Fruit fly (Drosophila melanogaster) whole organism, embryonic: ENCODE results near the gene CRAT.

Source experiments
- Abd-B ChIP-seq: fragments of 200-800 bp; sonication (Bioruptor generic); optimal IDR thresholded peaks from 2 replicates; lab custom pipeline; 2018; ENCODE audit warnings: missing biosample characterization, mild to moderate bottlenecking, missing genetic modification characterization, moderate library complexity
- Atf-2 ChIP-seq: fragments of 200-800 bp; sonication (Bioruptor generic); optimal IDR thresholded peaks from 2 replicates; lab custom pipeline; 2016; ENCODE audit warnings: missing biosample characterization, missing genetic modification characterization
- CG10431 ChIP-seq: fragments of 200-800 bp; sonication (Bioruptor generic); optimal IDR thresholded peaks from 3 replicates; lab custom pipeline; 2018; ENCODE audit warnings: missing biosample characterization, mild to moderate bottlenecking, missing genetic modification characterization
- CG10959 ChIP-seq: fragments of 200-800 bp; sonication (Bioruptor generic); IDR thresholded peaks from 2 replicates; pipeline ENCODE4 v1.3.6; 2022; ENCODE audit warnings: missing biosample characterization, missing genetic modification characterization
- CG11085 ChIP-seq: fragments of 200-800 bp; sonication (Bioruptor generic); IDR thresholded peaks from 2 replicates; pipeline ENCODE4 v1.3.6; 2022; ENCODE audit warnings: missing biosample characterization, missing genetic modification characterization
- CG11093 ChIP-seq: fragments of 200-800 bp; sonication (Bioruptor generic); IDR thresholded peaks from 3 replicates; pipeline ENCODE4 v1.3.6; 2022; ENCODE audit warnings: missing biosample characterization, missing genetic modification characterization
- CG12236 ChIP-seq: fragments of 200-800 bp; sonication (Bioruptor generic); optimal IDR thresholded peaks from 2 replicates; lab custom pipeline; 2016; ENCODE audit warnings: missing biosample characterization, missing genetic modification characterization
- CG13424 ChIP-seq: fragments of 200-800 bp; sonication (Bioruptor generic); optimal IDR thresholded peaks from 2 replicates; lab custom pipeline; 2019; ENCODE audit warnings: missing biosample characterization, mild to moderate bottlenecking, missing genetic modification characterization, moderate library complexity
- CG13775 ChIP-seq: fragments of 200-800 bp; sonication (Bioruptor generic); optimal IDR thresholded peaks from 3 replicates; lab custom pipeline; 2017; ENCODE audit warnings: missing biosample characterization, mild to moderate bottlenecking, missing genetic modification characterization
- CG15514 ChIP-seq: fragments of 200-800 bp; sonication (Bioruptor generic); optimal IDR thresholded peaks from 3 replicates; lab custom pipeline; 2017; ENCODE audit warnings: missing biosample characterization, missing genetic modification characterization, mild to moderate bottlenecking, moderate library complexity, missing genetic modification reagents
- CG1647 ChIP-seq: fragments of 200-800 bp; sonication (Bioruptor generic); optimal IDR thresholded peaks from 3 replicates; lab custom pipeline; 2016; ENCODE audit warnings: missing biosample characterization, missing genetic modification characterization
- CG16863 ChIP-seq: fragments of 200-800 bp; sonication (Bioruptor generic); optimal IDR thresholded peaks from 3 replicates; lab custom pipeline; 2016; ENCODE audit warnings: missing biosample characterization, missing genetic modification characterization
- CG17568 ChIP-seq: fragments of 200-800 bp; sonication (Bioruptor generic); optimal IDR thresholded peaks from 2 replicates; lab custom pipeline; 2018; ENCODE audit warnings: missing biosample characterization, mild to moderate bottlenecking, missing genetic modification characterization, moderate library complexity
- CG2199 ChIP-seq: fragments of 200-800 bp; sonication (Bioruptor generic); IDR thresholded peaks from 3 replicates; pipeline ENCODE4 v1.3.6; 2022; ENCODE audit warnings: missing biosample characterization, missing genetic modification characterization
- CG3163 ChIP-seq: fragments of 200-800 bp; sonication (Bioruptor generic); optimal IDR thresholded peaks from 3 replicates; lab custom pipeline; 2016; ENCODE audit warnings: missing biosample characterization, missing genetic modification characterization
- CG3726 ChIP-seq: fragments of 200-800 bp; sonication (Bioruptor generic); IDR thresholded peaks from 3 replicates; pipeline ENCODE4, ENCODE4 v1.3.6; 2022; ENCODE audit warnings: missing biosample characterization, missing genetic modification characterization
- CG6175 ChIP-seq: fragments of 200-800 bp; sonication (Bioruptor generic); IDR thresholded peaks from 3 replicates; pipeline ENCODE4 v1.3.6; 2022; ENCODE audit warnings: missing biosample characterization, missing genetic modification characterization
- CG7372 ChIP-seq: fragments of 200-800 bp; sonication (Bioruptor generic); IDR thresholded peaks from 2 replicates; pipeline ENCODE4 v1.3.6; 2022; ENCODE audit warnings: missing biosample characterization, missing genetic modification characterization
- CG8281 ChIP-seq: fragments of 200-800 bp; sonication (Bioruptor generic); optimal IDR thresholded peaks from 2 replicates; lab custom pipeline; 2018; ENCODE audit warnings: missing biosample characterization, mild to moderate bottlenecking, missing genetic modification characterization, moderate library complexity
- CG8478 ChIP-seq: fragments of >200 bp; optimal IDR thresholded peaks from 2 replicates; lab custom pipeline; 2018
- CrebB ChIP-seq: fragments of 200-800 bp; sonication (Bioruptor generic); optimal IDR thresholded peaks from 3 replicates; lab custom pipeline; 2018; ENCODE audit warnings: missing biosample characterization, mild to moderate bottlenecking, missing genetic modification characterization
- Dbx ChIP-seq: fragments of 200-800 bp; sonication (Bioruptor generic); IDR thresholded peaks from 3 replicates; pipeline ENCODE4 v1.3.6; 2022; ENCODE audit warnings: missing biosample characterization, missing genetic modification characterization
- ERR ChIP-seq: fragments of 200-800 bp; sonication (Bioruptor generic); optimal IDR thresholded peaks from 2 replicates; lab custom pipeline; 2016; ENCODE audit warnings: missing biosample characterization, missing genetic modification characterization
- Elba2 ChIP-seq: fragments of 200-800 bp; sonication (Bioruptor generic); optimal IDR thresholded peaks from 3 replicates; lab custom pipeline; 2016; ENCODE audit warnings: missing biosample characterization, missing genetic modification characterization
- Jarid2 ChIP-seq: fragments of 200-800 bp; sonication (Bioruptor generic); optimal IDR thresholded peaks from 3 replicates; lab custom pipeline; 2017; ENCODE audit warnings: mild to moderate bottlenecking, missing biosample characterization, missing genetic modification reagents, missing genetic modification characterization
- NC2β ChIP-seq: fragments of 200-800 bp; sonication (Bioruptor generic); optimal IDR thresholded peaks from 2 replicates; lab custom pipeline; 2016; ENCODE audit warnings: missing biosample characterization, missing genetic modification characterization
- NK7.1 ChIP-seq: fragments of 200-800 bp; sonication (Bioruptor generic); optimal IDR thresholded peaks from 3 replicates; lab custom pipeline; 2016; ENCODE audit warnings: missing biosample characterization, missing genetic modification characterization
- Nf-YB ChIP-seq: fragments of 200-800 bp; sonication (Bioruptor generic); optimal IDR thresholded peaks from 3 replicates; lab custom pipeline; 2019; ENCODE audit warnings: missing biosample characterization, mild to moderate bottlenecking, missing genetic modification characterization, moderate library complexity
- Oaz ChIP-seq: fragments of 200-800 bp; sonication (Bioruptor generic); IDR thresholded peaks from 2 replicates; pipeline ENCODE4 v1.3.6; 2022; ENCODE audit warnings: missing biosample characterization, missing genetic modification characterization
- Sox102F ChIP-seq: fragments of 200-800 bp; sonication (Bioruptor generic); optimal IDR thresholded peaks from 2 replicates; lab custom pipeline; 2018; ENCODE audit warnings: missing biosample characterization, mild to moderate bottlenecking, missing genetic modification characterization, moderate library complexity
- Xbp1 ChIP-seq: fragments of 200-800 bp; sonication (Bioruptor generic); optimal IDR thresholded peaks from 3 replicates; lab custom pipeline; 2016; ENCODE audit warnings: missing biosample characterization, mild to moderate bottlenecking, missing genetic modification characterization
- cad ChIP-seq: fragments of >200 bp; optimal IDR thresholded peaks from 2 replicates; lab custom pipeline; 2017; ENCODE audit warnings: missing biosample characterization, missing genetic modification characterization
- cwo ChIP-seq: fragments of 200-800 bp; sonication (Bioruptor generic); optimal IDR thresholded peaks from 3 replicates; lab custom pipeline; 2017; ENCODE audit warnings: missing biosample characterization, missing genetic modification characterization, mild to moderate bottlenecking, moderate library complexity, missing genetic modification reagents
- danr ChIP-seq: fragments of 200-800 bp; sonication (Bioruptor generic); IDR thresholded peaks from 2 replicates; pipeline ENCODE4 v1.3.6; 2022; ENCODE audit warnings: missing biosample characterization, missing genetic modification characterization
- dpn ChIP-seq, 2 experiments: fragments of 200-800 bp; sonication (Bioruptor generic); optimal IDR thresholded peaks; 3 replicates each; lab custom pipeline; 2016; ENCODE audit warnings: missing biosample characterization in 2 of 2, missing genetic modification characterization in 2 of 2
- eve ChIP-seq, 2 experiments: fragments of >200 bp; optimal IDR thresholded peaks; 2 replicates each; lab custom pipeline; 2017; ENCODE audit warnings: missing biosample characterization in 2 of 2, missing genetic modification characterization in 2 of 2
- fd102C ChIP-seq: fragments of 200-800 bp; sonication (Bioruptor generic); optimal IDR thresholded peaks from 2 replicates; lab custom pipeline; 2018; ENCODE audit warnings: missing biosample characterization, mild to moderate bottlenecking, missing genetic modification characterization, moderate library complexity
- fd3F ChIP-seq: fragments of 200-800 bp; sonication (Bioruptor generic); optimal IDR thresholded peaks from 2 replicates; lab custom pipeline; 2018; ENCODE audit warnings: missing biosample characterization, mild to moderate bottlenecking, missing genetic modification characterization, moderate library complexity
- fd64A ChIP-seq: fragments of 200-800 bp; sonication (Bioruptor generic); optimal IDR thresholded peaks from 3 replicates; lab custom pipeline; 2018; ENCODE audit warnings: missing biosample characterization, mild to moderate bottlenecking, missing genetic modification characterization
- hb ChIP-seq: fragments of 200-800 bp; sonication (Bioruptor generic); IDR thresholded peaks from 3 replicates; pipeline ENCODE4 v1.3.6; 2022; ENCODE audit warnings: missing biosample characterization, missing genetic modification characterization; ENCODE audit not compliant: partially characterized antibody
- kay ChIP-seq: fragments of 200-800 bp; sonication (Bioruptor generic); optimal IDR thresholded peaks from 2 replicates; lab custom pipeline; 2016; ENCODE audit warnings: missing biosample characterization, missing genetic modification characterization
- mam ChIP-seq: fragments of 200-800 bp; sonication (Bioruptor generic); optimal IDR thresholded peaks from 3 replicates; lab custom pipeline; 2016; ENCODE audit warnings: missing biosample characterization, missing genetic modification characterization
- nmo ChIP-seq: fragments of 200-800 bp; sonication (Bioruptor generic); optimal IDR thresholded peaks from 2 replicates; lab custom pipeline; 2018; ENCODE audit warnings: missing biosample characterization, mild to moderate bottlenecking, missing genetic modification characterization, moderate library complexity
- otp ChIP-seq: fragments of 200-800 bp; sonication (Bioruptor generic); IDR thresholded peaks from 3 replicates; pipeline ENCODE4, ENCODE4 v1.3.6; 2022; ENCODE audit warnings: missing biosample characterization, missing genetic modification characterization
- ranshi ChIP-seq: fragments of 200-800 bp; sonication (Bioruptor generic); IDR thresholded peaks from 2 replicates; pipeline ENCODE4 v1.3.6; 2022; ENCODE audit warnings: missing biosample characterization, missing genetic modification characterization
- salm ChIP-seq: fragments of 200-800 bp; sonication (Bioruptor generic); optimal IDR thresholded peaks from 2 replicates; lab custom pipeline; 2018; ENCODE audit warnings: missing biosample characterization, mild to moderate bottlenecking, missing genetic modification characterization
- slbo ChIP-seq: fragments of 200-800 bp; sonication (Bioruptor generic); IDR thresholded peaks from 2 replicates; pipeline ENCODE4 v1.3.6; 2022; ENCODE audit warnings: missing biosample characterization, missing genetic modification characterization
- sob ChIP-seq: fragments of 200-800 bp; sonication (Bioruptor generic); IDR thresholded peaks from 2 replicates; pipeline ENCODE4 v1.3.6; 2022; ENCODE audit warnings: missing biosample characterization, missing genetic modification characterization
- tna ChIP-seq: fragments of 200-800 bp; sonication (Bioruptor generic); IDR thresholded peaks from 2 replicates; pipeline ENCODE4 v1.3.6; 2022; ENCODE audit warnings: missing biosample characterization, missing genetic modification characterization; ENCODE audit not compliant: partially characterized antibody
- twi ChIP-seq: fragments of 200-800 bp; optimal IDR thresholded peaks from 2 replicates; lab custom pipeline; 2019; ENCODE audit warnings: missing biosample characterization, mild to moderate bottlenecking, missing genetic modification characterization, moderate library complexity
- wor ChIP-seq: fragments of 200-800 bp; sonication (Bioruptor generic); IDR thresholded peaks from 2 replicates; pipeline ENCODE4 v1.3.6; 2022; ENCODE audit warnings: missing biosample characterization, missing genetic modification characterization
- zen ChIP-seq: fragments of 200-800 bp; sonication (Bioruptor generic); optimal IDR thresholded peaks from 3 replicates; lab custom pipeline; 2018; ENCODE audit warnings: missing biosample characterization, mild to moderate bottlenecking, missing genetic modification characterization, moderate library complexity
- zen2 ChIP-seq: fragments of 200-800 bp; sonication (Bioruptor generic); IDR thresholded peaks from 3 replicates; pipeline ENCODE4 v1.3.6; 2022; ENCODE audit warnings: missing biosample characterization, missing genetic modification characterization; ENCODE audit not compliant: partially characterized antibody

Gene CRAT

DNA sequence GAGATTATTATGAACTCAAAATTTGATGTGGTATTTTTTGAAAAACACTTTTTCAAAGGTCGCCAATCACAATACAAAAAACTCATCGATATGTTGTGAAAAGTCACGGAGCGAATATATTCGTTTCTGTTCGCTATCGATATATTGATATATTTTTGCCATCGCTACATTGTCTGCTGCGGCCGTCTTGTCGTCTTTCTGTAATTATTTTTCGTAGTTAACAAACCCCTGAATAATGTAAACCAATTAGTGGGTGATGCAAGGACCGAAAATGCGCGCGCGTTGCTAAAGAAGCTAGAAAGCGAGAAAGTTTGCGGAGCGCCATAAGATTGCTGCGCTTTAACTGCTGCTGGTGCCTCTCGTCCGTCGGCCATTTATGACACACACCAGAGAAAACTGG is 25.1 kb downstream of the CRAT start, which contains the start of gene Pak:
Pak (plus strand) TSS at position 142 of the 400 bp plus-strand sequence.
- TF ChIP-seq Xbp1 (GFP tag; lab: Kevin White, UChicago) (no peak), Atf-2 (GFP tag; lab: Kevin White, UChicago) (no peak), Abd-B (GFP tag; lab: Kevin White, UChicago) (peak; percentile 12), mam (GFP tag; lab: Kevin White, UChicago) (no peak), Dbx (GFP tag; lab: Robert Waterston, UW) (no peak), CG13775 (GFP tag; lab: Kevin White, UChicago) (no peak), fd64A (GFP tag; lab: Kevin White, UChicago) (no peak), fd3F (no peak), Nf-YB (GFP tag; lab: Kevin White, UChicago) (no peak), slbo (GFP tag; lab: Robert Waterston, UW) (peak; percentile 33; the same call in 1 of the 2 replicates), sob (GFP tag; lab: Robert Waterston, UW) (no peak), CG3726 (GFP tag; lab: Robert Waterston, UW) (no peak), CG8281 (tag; lab: Kevin White, UChicago) (no peak), CG13424 (tag; lab: Kevin White, UChicago) (no peak), CG12236 (no peak), ranshi (GFP tag; lab: Robert Waterston, UW) (no peak), zen2 (GFP tag; lab: Robert Waterston, UW) (peak; percentile 90), CG15514 (GFP tag; lab: Kevin White, UChicago) (peak; percentile 58), hb (GFP tag; lab: Robert Waterston, UW) (peak; percentile 87), wor (GFP tag; lab: Robert Waterston, UW) (no peak), CG8478 (lab: Kevin White, UChicago) (no peak), Jarid2 (GFP tag; lab: Kevin White, UChicago) (no peak), CG7372 (GFP tag; lab: Robert Waterston, UW) (no peak), ERR (GFP tag; lab: Kevin White, UChicago) (no peak), fd102C (GFP tag; lab: Kevin White, UChicago) (no peak), dpn (GFP tag; optimal IDR thresholded peaks at IDR 0.05; lab: Kevin White, UChicago) (no peak), Elba2 (GFP tag; lab: Kevin White, UChicago) (no peak), CG2199 (GFP tag; lab: Robert Waterston, UW) (no peak), tna (GFP tag; lab: Robert Waterston, UW) (peak; percentile 93), CG1647 (GFP tag; lab: Kevin White, UChicago) (no peak), otp (no peak), salm (tag; lab: Kevin White, UChicago) (no peak), CrebB (tag; lab: Kevin White, UChicago) (no peak), NC2β (GFP tag; lab: Kevin White, UChicago) (no peak), kay (GFP tag; lab: Kevin White, UChicago) (no peak), cad (no peak), CG3163 (GFP tag; lab: Kevin White, UChicago) (no peak), CG16863 (GFP tag; lab: Kevin White, UChicago) (no peak), CG17568 (GFP tag; lab: Kevin White, UChicago) (no peak), Oaz (GFP tag; lab: Robert Waterston, UW) (no peak), zen (tag; lab: Kevin White, UChicago) (no peak), CG10959 (no peak), cwo (GFP tag; lab: Kevin White, UChicago) (no peak), CG11085 (GFP tag; lab: Robert Waterston, UW) (no peak), CG6175 (GFP tag; lab: Robert Waterston, UW) (no peak), Sox102F (GFP tag; lab: Kevin White, UChicago) (no peak), eve (GFP tag; optimal IDR thresholded peaks at IDR 0.05; lab: Kevin White, UChicago) (no peak), NK7.1 (GFP tag; lab: Kevin White, UChicago) (no peak), nmo (GFP tag; lab: Kevin White, UChicago) (peak; percentile 32), danr (no peak), CG11093 (GFP tag; lab: Robert Waterston, UW) (no peak), twi (tag; lab: Kevin White, UChicago) (no peak), CG10431 (GFP tag; lab: Kevin White, UChicago) (no peak)
